Worm (Caenorhabditis elegans): ENCODE results near the gene casy-1.

Gene casy-1

ce11 chrII:5901407-5902026 is 55.0 kb downstream of the casy-1 start (continued):
- TF ChIP-seq ceh-82 (tag; optimal IDR thresholded peaks at IDR 0.05) = no peak
- TF ChIP-seq nhr-42 (GFP tag; IDR thresholded peaks at IDR 0.05) = no peak
- TF ChIP-seq ceh-28 (tag; optimal IDR thresholded peaks at IDR 0.05) = no peak
- TF ChIP-seq mes-2 (tag; optimal IDR thresholded peaks at IDR 0.05; ENCODE audit: poor library complexity, severe bottlenecking) = no peak
- TF ChIP-seq set-16 (GFP tag; IDR thresholded peaks at IDR 0.05) = peak; percentile 99
- TF ChIP-seq nhr-25 (tag; optimal IDR thresholded peaks at IDR 0.05; ENCODE audit: borderline replicate concordance, insufficient read depth) = no peak
- no peak for TF ChIP-seq dmd-8 (GFP tag; IDR thresholded peaks at IDR 0.05)

DNA sequence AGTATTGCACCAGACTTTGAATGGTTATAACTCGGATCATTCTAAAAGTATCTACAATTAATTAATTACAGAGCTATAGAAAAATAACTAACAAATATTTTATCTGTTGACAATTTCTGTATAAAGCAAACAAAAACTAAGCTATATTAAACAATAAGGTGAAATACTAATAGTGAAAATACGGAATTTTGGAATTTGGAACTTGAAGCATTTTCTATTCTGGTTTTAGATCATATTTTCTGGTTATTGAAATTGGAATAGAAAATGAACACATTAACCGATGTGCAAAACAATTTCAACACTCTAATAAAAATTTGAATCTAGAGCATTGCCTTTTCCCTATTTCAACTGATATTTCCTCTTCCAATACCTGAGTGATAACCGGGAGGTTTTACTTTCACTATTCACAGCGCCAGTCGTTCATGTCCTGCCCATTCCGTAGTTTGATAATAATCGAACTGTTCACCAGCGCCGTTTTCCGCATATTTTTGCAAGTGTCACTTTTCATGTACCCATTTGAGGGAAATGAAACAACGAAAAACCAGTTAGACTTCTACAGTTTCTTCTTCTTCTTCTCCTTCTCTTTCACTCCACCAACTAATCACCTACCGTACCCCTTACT is 56.5 kb downstream of the casy-1 start:
- TF ChIP-seq nhr-42 (GFP tag; IDR thresholded peaks at IDR 0.05) (no peak), nhr-25 (tag; optimal IDR thresholded peaks at IDR 0.05; ENCODE audit: borderline replicate concordance, insufficient read depth) (no peak), ces-1 (GFP tag; optimal IDR thresholded peaks at IDR 0.05) (no peak), zip-2 (tag; optimal IDR thresholded peaks at IDR 0.05) (no peak), T20F7.1 (GFP tag; optimal IDR thresholded peaks at IDR 0.05) (no peak), madf-5 (GFP tag; IDR thresholded peaks at IDR 0.05) (no peak), tra-1 (GFP tag; IDR thresholded peaks at IDR 0.05) (no peak), pqm-1 (tag; optimal IDR thresholded peaks at IDR 0.05) (peak; percentile 30), aha-1 (tag) (peak; percentile 97), nhr-41 (GFP tag; IDR thresholded peaks at IDR 0.05) (no peak), spr-1 (tag; optimal IDR thresholded peaks at IDR 0.05) (no peak), ceh-82 (tag; optimal IDR thresholded peaks at IDR 0.05) (no peak), nhr-76 (tag; optimal IDR thresholded peaks at IDR 0.05) (no peak), ceh-62 (tag; optimal IDR thresholded peaks at IDR 0.05) (no peak), ZK337.2 (GFP tag; IDR thresholded peaks at IDR 0.05) (no peak), spr-3 (GFP tag; optimal IDR thresholded peaks at IDR 0.05) (no peak), nhr-11 (tag; optimal IDR thresholded peaks at IDR 0.05) (no peak), daf-16 (GFP tag; optimal IDR thresholded peaks at IDR 0.05) (no peak), daf-16 (tag; optimal IDR thresholded peaks at IDR 0.05) (peak; percentile 29), nhr-111 (GFP tag; optimal IDR thresholded peaks at IDR 0.05) (no peak), mxl-2 (GFP tag; conservative IDR thresholded peaks at IDR 0.05) (no peak), ZK546.5 (tag; optimal IDR thresholded peaks at IDR 0.05) (no peak), dmd-6 (GFP tag; IDR thresholded peaks at IDR 0.05) (no peak; the same call in 1 of the 2 replicates), nhr-28 (tag; optimal IDR thresholded peaks at IDR 0.05) (peak; percentile 67), tag-97 (GFP tag; IDR thresholded peaks at IDR 0.05) (no peak), hif-1 (tag; optimal IDR thresholded peaks at IDR 0.05) (no peak), ztf-11 (tag; optimal IDR thresholded peaks at IDR 0.05) (no peak), hlh-11 (tag; optimal IDR thresholded peaks at IDR 0.05) (peak; percentile 25), Y48G9A.11 (GFP tag; IDR thresholded peaks at IDR 0.05) (no peak)

- peak; percentile 37; the same call in 1 of the 2 replicates for TF ChIP-seq set-16 (GFP tag; IDR thresholded peaks at IDR 0.05)
- TF ChIP-seq ZK546.5 (tag; optimal IDR thresholded peaks at IDR 0.05) = no peak
- TF ChIP-seq hlh-30 (tag; optimal IDR thresholded peaks at IDR 0.05; ENCODE audit: insufficient read depth) = peak; percentile 3
- TF ChIP-seq F49E8.2 (tag; optimal IDR thresholded peaks at IDR 0.05; ENCODE audit: borderline replicate concordance) = no peak
- TF ChIP-seq aha-1 (tag) = peak; percentile 64
- TF ChIP-seq hlh-11 (tag; optimal IDR thresholded peaks at IDR 0.05) = peak; percentile 67
- peak in 1 of 2 experiments; percentile 3 for TF ChIP-seq unc-62 (GFP tag; optimal IDR thresholded peaks at IDR 0.05 in 1 of 2)
- no peak for TF ChIP-seq unc-62 (tag; optimal IDR thresholded peaks at IDR 0.05)
- peak; percentile 15 for TF ChIP-seq dve-1 (tag; optimal IDR thresholded peaks at IDR 0.05; ENCODE audit: insufficient read depth)
- no peak for TF ChIP-seq hif-1 (tag; optimal IDR thresholded peaks at IDR 0.05)
- peak; percentile 28 for TF ChIP-seq nhr-28 (tag; optimal IDR thresholded peaks at IDR 0.05)
- no peak for TF ChIP-seq pha-4 (GFP tag; IDR thresholded peaks at IDR 0.05)
- TF ChIP-seq pha-4 (tag; optimal IDR thresholded peaks at IDR 0.05) = peak; percentile 32
These were observed 57.4 kb downstream of the casy-1 start for ce11 chrII:5899080-5899479.

Measured in whole organism, L4 larva.